Worm (Caenorhabditis elegans) whole organism, L1 larva: ENCODE results near the gene gly-12.
A peak's percentile ranks its signal among the peaks of the same experiment; 100 is the strongest.

Experiments used
- C04F5.9 ChIP-seq: sonication (generic microtip); optimal IDR thresholded peaks from 2 replicates; lab custom pipeline; 2016; ENCODE audit warnings: missing genetic modification characterization, missing compliant biosample characterization
- C16A3.4 ChIP-seq: fragments of 150-350 bp; optimal IDR thresholded peaks from 2 replicates; lab custom pipeline; 2014; ENCODE audit warnings: missing biosample characterization, missing genetic modification characterization
- C34B4.2 ChIP-seq: sonication (generic microtip); optimal IDR thresholded peaks from 2 replicates; lab custom pipeline; 2017; ENCODE audit warnings: mild to moderate bottlenecking, missing genetic modification characterization, missing compliant biosample characterization
- F16B12.6 ChIP-seq: fragments of 150-350 bp; optimal IDR thresholded peaks from 2 replicates; lab custom pipeline; 2014; ENCODE audit warnings: missing biosample characterization, missing genetic modification characterization
- blmp-1 ChIP-seq: fragments of 150-350 bp; optimal IDR thresholded peaks from 2 replicates; lab custom pipeline; 2014; ENCODE audit warnings: missing biosample characterization, missing genetic modification characterization
- ceh-82 ChIP-seq, 3 experiments: fragments of 150-350 bp in 1 of 3; sonication (generic microtip) in 2 of 3; optimal IDR thresholded peaks; 2 replicates each; lab custom pipeline; 2014 to 2017; ENCODE audit warnings: missing biosample characterization in 3 of 3, missing genetic modification characterization in 3 of 3
- ceh-88 ChIP-seq: fragments of 200-800 bp; sonication (Bioruptor generic); IDR thresholded peaks from 2 replicates; pipeline ENCODE4 v1.3.6; 2022; ENCODE audit warnings: missing genetic modification characterization, missing compliant biosample characterization
- ceh-90 ChIP-seq: sonication (generic microtip); optimal IDR thresholded peaks from 2 replicates; lab custom pipeline; 2016; ENCODE audit warnings: missing genetic modification characterization, missing compliant biosample characterization
- ces-1 ChIP-seq: fragments of 150-350 bp; optimal IDR thresholded peaks from 2 replicates; lab custom pipeline; 2014; ENCODE audit warnings: missing biosample characterization, missing genetic modification reagents, missing genetic modification characterization
- efl-3 ChIP-seq: fragments of 200-800 bp; sonication (Bioruptor generic); optimal IDR thresholded peaks from 2 replicates; lab custom pipeline; 2018; ENCODE audit warnings: mild to moderate bottlenecking, missing genetic modification characterization, missing compliant biosample characterization
- elt-2 ChIP-seq: sonication (generic microtip); optimal IDR thresholded peaks from 2 replicates; lab custom pipeline; 2016; ENCODE audit warnings: missing genetic modification characterization, mild to moderate bottlenecking, inconsistent platforms, missing compliant biosample characterization, missing genetic modification reagents
- elt-3 ChIP-seq, 6 experiments: fragments of 150-350 bp in 1 of 6; sonication (generic microtip); optimal IDR thresholded peaks; 2 replicates each; lab custom pipeline; 2017 to 2018; ENCODE audit warnings: missing biosample characterization in 6 of 6, missing genetic modification characterization in 6 of 6, inconsistent platforms in 1 of 6
- ets-5 ChIP-seq: fragments of 200-800 bp; sonication (Bioruptor generic); IDR thresholded peaks from 2 replicates; pipeline ENCODE4 v1.3.6; 2022; ENCODE audit warnings: missing genetic modification characterization, missing compliant biosample characterization
- fkh-10 ChIP-seq: sonication (generic microtip); optimal IDR thresholded peaks from 2 replicates; lab custom pipeline; 2017; ENCODE audit warnings: missing biosample characterization, missing genetic modification reagents, missing genetic modification characterization
- fkh-8 ChIP-seq: sonication (generic microtip); optimal IDR thresholded peaks from 2 replicates; lab custom pipeline; 2016; ENCODE audit warnings: mild to moderate bottlenecking, missing genetic modification characterization, missing compliant biosample characterization
- hlh-4 ChIP-seq: sonication (generic microtip); optimal IDR thresholded peaks from 2 replicates; lab custom pipeline; 2016; ENCODE audit warnings: mild to moderate bottlenecking, missing genetic modification characterization, missing compliant biosample characterization
- hpl-2 ChIP-seq: fragments of 150-350 bp; optimal IDR thresholded peaks from 2 replicates; lab custom pipeline; 2014; ENCODE audit warnings: missing biosample characterization, missing genetic modification reagents, missing genetic modification characterization
- irx-1 ChIP-seq: sonication (generic microtip); optimal IDR thresholded peaks from 2 replicates; lab custom pipeline; 2016; ENCODE audit warnings: missing genetic modification characterization, missing compliant biosample characterization
- isw-1 ChIP-seq: fragments of 200-800 bp; sonication (Bioruptor generic); IDR thresholded peaks from 2 replicates; pipeline ENCODE4 v1.3.6; 2022; ENCODE audit warnings: missing genetic modification characterization, missing compliant biosample characterization
- lin-13 ChIP-seq: fragments of 150-350 bp; optimal IDR thresholded peaks from 2 replicates; lab custom pipeline; 2014; ENCODE audit warnings: missing biosample characterization, missing genetic modification reagents, missing genetic modification characterization
- lin-14 ChIP-seq: fragments of 200-800 bp; sonication (Bioruptor generic); optimal IDR thresholded peaks from 2 replicates; lab custom pipeline; 2018; ENCODE audit warnings: mild to moderate bottlenecking, missing genetic modification characterization, moderate library complexity, missing compliant biosample characterization
- lin-35 ChIP-seq, 2 experiments: fragments of 150-350 bp; optimal IDR thresholded peaks; 2 replicates each; lab custom pipeline; 2014; ENCODE audit warnings: missing biosample characterization in 2 of 2, missing genetic modification characterization in 2 of 2, missing genetic modification reagents in 2 of 2
- mab-9 ChIP-seq: fragments of 200-800 bp; sonication (Bioruptor generic); IDR thresholded peaks from 2 replicates; pipeline ENCODE4 v1.3.6; 2022; ENCODE audit warnings: missing genetic modification reagents, missing genetic modification characterization, missing compliant biosample characterization
- mdl-1 ChIP-seq, 2 experiments: fragments of 150-350 bp; optimal IDR thresholded peaks; 2 replicates each; lab custom pipeline; 2014 to 2017; ENCODE audit warnings: missing biosample characterization in 2 of 2, missing genetic modification characterization in 2 of 2, inconsistent platforms in 1 of 2
- mep-1 ChIP-seq: fragments of 150-350 bp; optimal IDR thresholded peaks from 2 replicates; lab custom pipeline; 2014; ENCODE audit warnings: missing biosample characterization, missing genetic modification characterization
- nhr-12 ChIP-seq: sonication (generic microtip); optimal IDR thresholded peaks from 2 replicates; lab custom pipeline; 2017; ENCODE audit warnings: missing biosample characterization, missing genetic modification characterization
- nhr-19 ChIP-seq: fragments of 200-800 bp; sonication (Bioruptor generic); conservative IDR thresholded peaks from 2 replicates; pipeline ENCODE4 v1.3.6; 2022; ENCODE audit warnings: missing genetic modification characterization, missing compliant biosample characterization
- nhr-20 ChIP-seq: sonication (generic microtip); optimal IDR thresholded peaks from 2 replicates; lab custom pipeline; 2016; ENCODE audit warnings: mild to moderate bottlenecking, missing genetic modification characterization, missing compliant biosample characterization
- nhr-237 ChIP-seq: fragments of 150-350 bp; optimal IDR thresholded peaks from 2 replicates; lab custom pipeline; 2014; ENCODE audit warnings: missing biosample characterization, missing genetic modification characterization
- nhr-71 ChIP-seq: sonication (generic microtip); optimal IDR thresholded peaks from 2 replicates; lab custom pipeline; 2016; ENCODE audit warnings: mild to moderate bottlenecking, missing genetic modification characterization, moderate library complexity, missing compliant biosample characterization
- nhr-76 ChIP-seq: sonication (generic microtip); optimal IDR thresholded peaks from 2 replicates; lab custom pipeline; 2017; ENCODE audit warnings: missing biosample characterization, missing genetic modification characterization
- nhr-84 ChIP-seq: sonication (generic microtip); optimal IDR thresholded peaks from 2 replicates; lab custom pipeline; 2017; ENCODE audit warnings: missing biosample characterization, missing genetic modification characterization
- nhr-85 ChIP-seq: sonication (generic microtip); peaks from one replicate; lab custom pipeline; 2016; ENCODE audit warnings: missing genetic modification characterization, inconsistent platforms, missing compliant biosample characterization
- pag-3 ChIP-seq: sonication (generic microtip); optimal IDR thresholded peaks from 2 replicates; lab custom pipeline; 2017; ENCODE audit warnings: missing genetic modification characterization, mild to moderate bottlenecking, missing compliant biosample characterization, antibody characterized with exemption, borderline replicate concordance; ENCODE audit not compliant: insufficient read depth
- pax-3 ChIP-seq: fragments of 200-800 bp; sonication (Bioruptor generic); optimal IDR thresholded peaks from 2 replicates; lab custom pipeline; 2018; ENCODE audit warnings: mild to moderate bottlenecking, missing genetic modification characterization, moderate library complexity, missing compliant biosample characterization
- skn-1 ChIP-seq: fragments of 150-350 bp; optimal IDR thresholded peaks from 2 replicates; lab custom pipeline; 2014; ENCODE audit warnings: missing biosample characterization, missing genetic modification characterization
- snpc-4 ChIP-seq: fragments of 150-350 bp; optimal IDR thresholded peaks from 2 replicates; lab custom pipeline; 2014; ENCODE audit warnings: missing biosample characterization, missing genetic modification characterization
- snu-23 ChIP-seq: sonication (generic microtip); optimal IDR thresholded peaks from 2 replicates; lab custom pipeline; 2016; ENCODE audit warnings: missing genetic modification characterization, missing compliant biosample characterization
- sptf-1 ChIP-seq: fragments of 150-350 bp; optimal IDR thresholded peaks from 2 replicates; lab custom pipeline; 2014; ENCODE audit warnings: missing biosample characterization, missing genetic modification characterization
- swsn-7 ChIP-seq: sonication (generic microtip); optimal IDR thresholded peaks from 2 replicates; lab custom pipeline; 2016; ENCODE audit warnings: missing genetic modification characterization, missing compliant biosample characterization
- unc-130 ChIP-seq: fragments of 150-350 bp; optimal IDR thresholded peaks from 2 replicates; lab custom pipeline; 2017; ENCODE audit warnings: missing biosample characterization, missing genetic modification characterization, inconsistent platforms
- unc-30 ChIP-seq: sonication (generic microtip); optimal IDR thresholded peaks from 2 replicates; lab custom pipeline; 2017; ENCODE audit warnings: missing biosample characterization, missing genetic modification characterization
- unc-86 ChIP-seq: sonication (generic microtip); optimal IDR thresholded peaks from 2 replicates; lab custom pipeline; 2016; ENCODE audit warnings: missing genetic modification characterization, missing compliant biosample characterization
- zag-1 ChIP-seq: fragments of 150-350 bp; optimal IDR thresholded peaks from 2 replicates; lab custom pipeline; 2014; ENCODE audit warnings: missing biosample characterization, missing genetic modification characterization
- zip-4 ChIP-seq: fragments of 200-800 bp; sonication (Bioruptor generic); optimal IDR thresholded peaks from 2 replicates; lab custom pipeline; 2018; ENCODE audit warnings: mild to moderate bottlenecking, missing genetic modification characterization, moderate library complexity, missing compliant biosample characterization
- ztf-11 ChIP-seq, 2 experiments: sonication (generic microtip); optimal IDR thresholded peaks; 2 replicates each; lab custom pipeline; 2016 to 2017; ENCODE audit warnings: missing genetic modification characterization in 2 of 2, missing biosample characterization in 1 of 2, missing compliant biosample characterization in 1 of 2

Gene gly-12

DNA sequence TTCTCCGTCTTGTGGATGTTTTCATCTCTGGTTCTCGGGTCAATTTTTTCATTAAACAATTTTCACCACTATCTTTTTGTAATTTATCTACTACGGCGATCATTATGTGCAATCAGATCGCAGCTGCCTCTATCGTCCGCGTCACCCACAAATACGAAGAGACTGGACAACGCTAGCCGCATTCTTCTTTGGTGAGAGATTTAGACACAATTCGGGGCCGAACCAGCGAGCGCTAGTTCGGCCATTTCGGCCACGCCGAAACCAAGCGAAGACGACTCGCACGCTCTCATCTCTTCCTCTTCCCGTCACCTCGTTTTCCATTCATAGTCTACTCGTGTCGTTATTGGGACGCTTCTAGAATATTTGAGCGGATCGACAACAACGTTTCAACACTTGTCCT, at the start of gene gly-12 (continued):
- no peak for TF ChIP-seq pag-3 (tag; lab: Kevin White, UChicago)
- no peak for TF ChIP-seq snpc-4 (tag; lab: Kevin White, UChicago)
- TF ChIP-seq ztf-11 (tag; optimal IDR thresholded peaks at IDR 0.05; lab: Kevin White, UChicago) = no peak
- TF ChIP-seq elt-3 (tag; optimal IDR thresholded peaks at IDR 0.05; lab: Kevin White, UChicago) = no peak
- TF ChIP-seq ceh-90 (tag; lab: Kevin White, UChicago) = no peak
- peak; percentile 2 for TF ChIP-seq C16A3.4 (tag; lab: Kevin White, UChicago)
- TF ChIP-seq elt-2 = no peak
- TF ChIP-seq C04F5.9 (tag; lab: Kevin White, UChicago) = no peak
- no peak for TF ChIP-seq nhr-84 (tag; lab: Kevin White, UChicago)
- no peak for TF ChIP-seq ceh-88
- no peak for TF ChIP-seq mab-9 (GFP tag; lab: Robert Waterston, UW)
- TF ChIP-seq lin-13 (GFP tag; lab: Kevin White, UChicago) = no peak
- no peak for TF ChIP-seq ces-1 (GFP tag; lab: Kevin White, UChicago)
- TF ChIP-seq C34B4.2 = no peak
- TF ChIP-seq unc-130 (tag; lab: Kevin White, UChicago) = peak; percentile 25
- peak in 2 of 3 experiments; percentile 6 to 59 for TF ChIP-seq ceh-82 (tag; optimal IDR thresholded peaks at IDR 0.05; lab: Kevin White, UChicago)
- TF ChIP-seq ets-5 (GFP tag; lab: Robert Waterston, UW) = no peak
- TF ChIP-seq swsn-7 = no peak
- TF ChIP-seq nhr-76 (tag; lab: Kevin White, UChicago) = no peak
- no peak for TF ChIP-seq zag-1 (tag; lab: Kevin White, UChicago)
- no peak for TF ChIP-seq unc-30
- TF ChIP-seq nhr-19 (GFP tag; lab: Robert Waterston, UW) = no peak
- no peak for TF ChIP-seq pax-3 (tag; lab: Kevin White, UChicago)
- no peak for TF ChIP-seq hpl-2
- TF ChIP-seq F16B12.6 (tag; lab: Kevin White, UChicago) = no peak
- no peak for TF ChIP-seq isw-1 (GFP tag; lab: Robert Waterston, UW)
- TF ChIP-seq nhr-71 (tag; lab: Kevin White, UChicago) = peak; percentile 42
- TF ChIP-seq fkh-10 (GFP tag; lab: Kevin White, UChicago) = no peak
- peak; percentile 43 for TF ChIP-seq unc-86 (tag; lab: Kevin White, UChicago)
- no peak for TF ChIP-seq fkh-8 (tag; lab: Kevin White, UChicago)

- TF ChIP-seq lin-35 (GFP tag; optimal IDR thresholded peaks at IDR 0.05; lab: Kevin White, UChicago) = peak in 1 of 2 experiments; percentile 67
- TF ChIP-seq unc-130 (tag; lab: Kevin White, UChicago) = no peak
- no peak for TF ChIP-seq zip-4 (GFP tag; lab: Kevin White, UChicago)
- TF ChIP-seq hlh-4 = no peak
- TF ChIP-seq efl-3 (GFP tag; lab: Kevin White, UChicago) = no peak
- peak; percentile 50 for TF ChIP-seq nhr-20 (tag; lab: Kevin White, UChicago)
- TF ChIP-seq nhr-19 (GFP tag; lab: Robert Waterston, UW) = 0 out of 2 replicates have a peak, but pooled peaks have one; percentile 8
- no peak for TF ChIP-seq nhr-12 (tag; lab: Kevin White, UChicago)
- TF ChIP-seq nhr-237 (tag; lab: Kevin White, UChicago) = no peak
- TF ChIP-seq snu-23 (GFP tag; lab: Kevin White, UChicago) = peak; percentile 54
- no peak for TF ChIP-seq mep-1 (tag; lab: Kevin White, UChicago)
- no peak for TF ChIP-seq C34B4.2
- TF ChIP-seq lin-14 (GFP tag; lab: Kevin White, UChicago) = peak; percentile 48
- TF ChIP-seq mab-9 (GFP tag; lab: Robert Waterston, UW) = no peak
- peak; percentile 61 for TF ChIP-seq blmp-1 (tag; lab: Kevin White, UChicago)
- peak in 2 of 6 experiments; percentile 53 to 71 for TF ChIP-seq elt-3 (tag; optimal IDR thresholded peaks at IDR 0.05; lab: Kevin White, UChicago)
- TF ChIP-seq unc-30 = no peak
- TF ChIP-seq mdl-1 (tag; optimal IDR thresholded peaks at IDR 0.05; lab: Kevin White, UChicago) = peak in 1 of 2 experiments; percentile 13
- no peak for TF ChIP-seq lin-13 (GFP tag; lab: Kevin White, UChicago)
- TF ChIP-seq ceh-88 = no peak
- TF ChIP-seq ztf-11 (tag; optimal IDR thresholded peaks at IDR 0.05; lab: Kevin White, UChicago) = no peak
- peak; percentile 85 for TF ChIP-seq nhr-85 (tag; lab: Kevin White, UChicago)
- TF ChIP-seq irx-1 (tag; lab: Kevin White, UChicago) = no peak
- TF ChIP-seq nhr-84 (tag; lab: Kevin White, UChicago) = no peak
- TF ChIP-seq nhr-71 (tag; lab: Kevin White, UChicago) = peak; percentile 52
- TF ChIP-seq skn-1 (tag; lab: Kevin White, UChicago) = no peak
- no peak for TF ChIP-seq sptf-1 (tag; lab: Kevin White, UChicago)
These were observed 48.8 kb upstream of the gly-12 start for ce11 chrX:7436912-7437311.
